Worm (Caenorhabditis elegans) whole organism, L2 larva: ENCODE measurements around the gene T23E7.6.

Source experiments
- C34F6.9 ChIP-seq: fragments of 150-350 bp; optimal IDR thresholded peaks from 2 replicates; lab custom pipeline; 2014; ENCODE audit warnings: missing biosample characterization, missing genetic modification characterization
- F13H6.1 ChIP-seq: sonication (generic microtip); optimal IDR thresholded peaks from 2 replicates; lab custom pipeline; 2016; ENCODE audit warnings: missing genetic modification characterization, missing compliant biosample characterization
- R02D3.7 ChIP-seq: fragments of 150-350 bp; optimal IDR thresholded peaks from 2 replicates; lab custom pipeline; 2014; ENCODE audit warnings: missing biosample characterization, missing genetic modification characterization
- Y55F3AM.14 ChIP-seq: fragments of 200-800 bp; sonication (Bioruptor generic); optimal IDR thresholded peaks from 2 replicates; lab custom pipeline; 2018; ENCODE audit warnings: mild to moderate bottlenecking, missing genetic modification characterization, missing compliant biosample characterization
- ZK546.5 ChIP-seq: sonication (generic microtip); optimal IDR thresholded peaks from 2 replicates; lab custom pipeline; 2017; ENCODE audit warnings: missing biosample characterization, missing genetic modification characterization
- aly-2 ChIP-seq: fragments of 150-350 bp; optimal IDR thresholded peaks from 2 replicates; lab custom pipeline; 2014; ENCODE audit warnings: missing biosample characterization, missing genetic modification characterization
- blmp-1 ChIP-seq: sonication (generic microtip); optimal IDR thresholded peaks from 2 replicates; lab custom pipeline; 2017; ENCODE audit warnings: missing genetic modification characterization, mild to moderate bottlenecking, missing compliant biosample characterization, antibody characterized with exemption, moderate library complexity; ENCODE audit not compliant: insufficient read depth
- ceh-16 ChIP-seq: fragments of 150-350 bp; optimal IDR thresholded peaks from 2 replicates; lab custom pipeline; 2014; ENCODE audit warnings: missing biosample characterization, missing genetic modification characterization
- crh-2 ChIP-seq: sonication (generic microtip); optimal IDR thresholded peaks from 2 replicates; lab custom pipeline; 2017; ENCODE audit warnings: missing biosample characterization, missing genetic modification characterization
- dmd-4 ChIP-seq: sonication (generic microtip); optimal IDR thresholded peaks from 2 replicates; lab custom pipeline; 2017; ENCODE audit warnings: missing biosample characterization, missing genetic modification characterization
- egl-27 ChIP-seq: sonication (generic microtip); optimal IDR thresholded peaks from 3 replicates; lab custom pipeline; 2017; ENCODE audit warnings: missing biosample characterization, missing genetic modification reagents, missing genetic modification characterization
- elt-1 ChIP-seq: fragments of 150-350 bp; optimal IDR thresholded peaks from 2 replicates; lab custom pipeline; 2014; ENCODE audit warnings: missing biosample characterization, missing genetic modification characterization
- elt-3 ChIP-seq: sonication (generic microtip); optimal IDR thresholded peaks from 2 replicates; lab custom pipeline; 2017; ENCODE audit warnings: missing biosample characterization, missing genetic modification characterization
- fos-1 ChIP-seq: fragments of 150-350 bp; optimal IDR thresholded peaks from 2 replicates; lab custom pipeline; 2014; ENCODE audit warnings: missing biosample characterization, missing genetic modification characterization
- gmeb-1 ChIP-seq: fragments of 150-350 bp; optimal IDR thresholded peaks from 2 replicates; lab custom pipeline; 2014; ENCODE audit warnings: missing biosample characterization, missing genetic modification characterization
- lin-11 ChIP-seq: fragments of 150-350 bp; sonication (generic microtip); optimal IDR thresholded peaks from 2 replicates; lab custom pipeline; 2014; ENCODE audit warnings: missing biosample characterization, missing genetic modification characterization, inconsistent platforms, mixed read lengths
- lin-13 ChIP-seq: fragments of 150-350 bp; optimal IDR thresholded peaks from 2 replicates; lab custom pipeline; 2014; ENCODE audit warnings: missing biosample characterization, missing genetic modification reagents, missing genetic modification characterization
- lin-39 ChIP-seq: fragments of 150-350 bp; optimal IDR thresholded peaks from 2 replicates; lab custom pipeline; 2014; ENCODE audit warnings: missing biosample characterization, missing genetic modification reagents, missing genetic modification characterization
- lsy-2 ChIP-seq, 2 experiments: fragments of 150-350 bp in 1 of 2; sonication (generic microtip) in 1 of 2; optimal IDR thresholded peaks; 2 replicates each; lab custom pipeline; 2014 to 2017; ENCODE audit warnings: missing biosample characterization in 2 of 2, missing genetic modification characterization in 2 of 2
- mab-5 ChIP-seq: fragments of 150-350 bp; optimal IDR thresholded peaks from 2 replicates; lab custom pipeline; 2014; ENCODE audit warnings: missing biosample characterization, missing genetic modification characterization
- mbf-1 ChIP-seq: sonication (generic microtip); optimal IDR thresholded peaks from 2 replicates; lab custom pipeline; 2017; ENCODE audit warnings: missing biosample characterization, missing genetic modification characterization
- mdl-1 ChIP-seq, 2 experiments: fragments of 150-350 bp in 1 of 2; sonication (generic microtip) in 1 of 2; optimal IDR thresholded peaks; 2 replicates each; lab custom pipeline; 2017; ENCODE audit warnings: missing biosample characterization in 2 of 2, missing genetic modification characterization in 2 of 2
- nhr-10 ChIP-seq: sonication (generic microtip); optimal IDR thresholded peaks from 2 replicates; lab custom pipeline; 2017; ENCODE audit warnings: missing biosample characterization, missing genetic modification characterization
- nhr-11 ChIP-seq: fragments of 150-350 bp; optimal IDR thresholded peaks from 2 replicates; lab custom pipeline; 2014; ENCODE audit warnings: missing biosample characterization, missing genetic modification characterization
- nhr-12 ChIP-seq: fragments of 150-350 bp; optimal IDR thresholded peaks from 2 replicates; lab custom pipeline; 2014; ENCODE audit warnings: missing biosample characterization, missing genetic modification characterization
- nhr-129 ChIP-seq: fragments of 150-350 bp; optimal IDR thresholded peaks from 2 replicates; lab custom pipeline; 2014; ENCODE audit warnings: missing biosample characterization, missing genetic modification characterization
- nhr-21 ChIP-seq: fragments of 150-350 bp; optimal IDR thresholded peaks from 2 replicates; lab custom pipeline; 2014; ENCODE audit warnings: missing biosample characterization, missing genetic modification characterization
- nhr-23 ChIP-seq: fragments of 150-350 bp; optimal IDR thresholded peaks from 2 replicates; lab custom pipeline; 2014; ENCODE audit warnings: missing biosample characterization, missing genetic modification reagents, missing genetic modification characterization
- nhr-237 ChIP-seq: fragments of 150-350 bp; optimal IDR thresholded peaks from 2 replicates; lab custom pipeline; 2014; ENCODE audit warnings: missing biosample characterization, missing genetic modification characterization
- nhr-25 ChIP-seq: fragments of 150-350 bp; sonication (generic microtip); optimal IDR thresholded peaks from 3 replicates; lab custom pipeline; 2014; ENCODE audit warnings: missing biosample characterization, missing genetic modification characterization
- nhr-6 ChIP-seq: fragments of 150-350 bp; optimal IDR thresholded peaks from 2 replicates; lab custom pipeline; 2014; ENCODE audit warnings: missing biosample characterization, missing genetic modification characterization
- sem-4 ChIP-seq: fragments of 150-350 bp; optimal IDR thresholded peaks from 2 replicates; lab custom pipeline; 2014; ENCODE audit warnings: missing biosample characterization, missing genetic modification reagents, missing genetic modification characterization
- skn-1 ChIP-seq: sonication (generic microtip); optimal IDR thresholded peaks from 2 replicates; lab custom pipeline; 2017; ENCODE audit warnings: missing biosample characterization, missing genetic modification characterization
- sma-3 ChIP-seq: sonication (generic microtip); optimal IDR thresholded peaks from 2 replicates; lab custom pipeline; 2016; ENCODE audit warnings: missing genetic modification reagents, missing genetic modification characterization, missing compliant biosample characterization
- sma-9 ChIP-seq, 2 experiments: fragments of 150-350 bp in 1 of 2; sonication (generic microtip) in 1 of 2; optimal IDR thresholded peaks; 2 replicates each; lab custom pipeline; 2014 to 2016; ENCODE audit warnings: missing genetic modification characterization in 2 of 2, mild to moderate bottlenecking in 1 of 2, missing biosample characterization in 1 of 2, missing compliant biosample characterization in 1 of 2, missing genetic modification reagents in 1 of 2, moderate library complexity in 1 of 2
- snpc-4 ChIP-seq: fragments of 150-350 bp; optimal IDR thresholded peaks from 2 replicates; lab custom pipeline; 2014; ENCODE audit warnings: missing biosample characterization, missing genetic modification characterization
- unc-55 ChIP-seq: fragments of 150-350 bp; sonication (generic microtip); optimal IDR thresholded peaks from 3 replicates; lab custom pipeline; 2014; ENCODE audit warnings: missing biosample characterization, missing genetic modification reagents, missing genetic modification characterization
- unc-62 ChIP-seq: fragments of 150-350 bp; optimal IDR thresholded peaks from 2 replicates; lab custom pipeline; 2014; ENCODE audit warnings: missing biosample characterization, missing genetic modification reagents, missing genetic modification characterization
- zag-1 ChIP-seq: fragments of 150-350 bp; optimal IDR thresholded peaks from 2 replicates; lab custom pipeline; 2014; ENCODE audit warnings: missing biosample characterization, missing genetic modification characterization
- ztf-1 ChIP-seq: fragments of 200-800 bp; sonication (Bioruptor generic); conservative IDR thresholded peaks from 2 replicates; pipeline ENCODE4 v1.3.6; 2022; ENCODE audit warnings: missing genetic modification characterization, missing compliant biosample characterization
- ztf-4 ChIP-seq: fragments of 150-350 bp; optimal IDR thresholded peaks from 2 replicates; lab custom pipeline; 2014; ENCODE audit warnings: missing biosample characterization, missing genetic modification characterization

The T23E7.6 gene

DNA sequence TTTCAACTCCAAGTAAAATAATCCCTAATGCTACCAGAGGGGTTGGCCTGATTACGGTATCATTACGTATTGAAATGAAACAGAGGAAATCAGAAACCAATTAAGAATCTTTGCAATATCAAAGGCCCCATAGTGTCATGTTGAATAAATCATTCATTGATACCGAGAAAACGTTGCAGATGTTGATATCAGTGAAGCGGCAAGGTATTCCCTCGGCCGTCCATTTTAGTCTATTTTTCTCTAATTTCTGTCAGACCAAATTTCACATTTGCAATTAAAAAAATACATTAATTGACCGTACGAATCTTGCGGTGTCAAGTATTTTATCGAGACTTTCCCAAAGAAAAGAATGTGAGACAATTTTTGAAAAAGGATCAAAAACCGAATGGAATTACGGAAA lies 50.4 kb downstream of the T23E7.6 start:
- TF ChIP-seq sma-9 (GFP tag; optimal IDR thresholded peaks at IDR 0.05; lab: Kevin White, UChicago) (peak; percentile 76), sma-9 (tag; optimal IDR thresholded peaks at IDR 0.05; lab: Kevin White, UChicago) (no peak), blmp-1 (tag; lab: Kevin White, UChicago) (peak; percentile 17), mdl-1 (tag; optimal IDR thresholded peaks at IDR 0.05; lab: Kevin White, UChicago) (no peak)
- TF ChIP-seq, all 48 proteins: peak for 2

ce11 chrX:17633166-17633565 lies 51.4 kb downstream of the T23E7.6 start:
- peak; percentile 75 for TF ChIP-seq nhr-25
- TF ChIP-seq ztf-4, result no peak
- TF ChIP-seq ztf-1, result no peak
- peak; percentile 67 for TF ChIP-seq Y55F3AM.14 (GFP tag; lab: Kevin White, UChicago)
- peak; percentile 35 for TF ChIP-seq blmp-1 (tag; lab: Kevin White, UChicago)
- no peak for TF ChIP-seq lin-39 (tag; lab: Kevin White, UChicago)
- TF ChIP-seq sma-9 (GFP tag; optimal IDR thresholded peaks at IDR 0.05; lab: Kevin White, UChicago), result peak; percentile 97
- TF ChIP-seq sma-9 (tag; optimal IDR thresholded peaks at IDR 0.05; lab: Kevin White, UChicago), result no peak
- no peak for TF ChIP-seq snpc-4 (tag; lab: Kevin White, UChicago)
- TF ChIP-seq nhr-21 (tag; lab: Kevin White, UChicago), result peak; percentile 87
- no peak for TF ChIP-seq aly-2 (tag; lab: Kevin White, UChicago)
- TF ChIP-seq ZK546.5 (tag; lab: Kevin White, UChicago), result no peak
- no peak for TF ChIP-seq nhr-11 (tag; lab: Kevin White, UChicago)
- TF ChIP-seq elt-3 (tag; lab: Kevin White, UChicago), result no peak
- TF ChIP-seq sma-3 (GFP tag; lab: Kevin White, UChicago), result peak; percentile 69
- TF ChIP-seq crh-2, result peak; percentile 55
- TF ChIP-seq nhr-129 (tag; lab: Kevin White, UChicago), result peak; percentile 68
- TF ChIP-seq fos-1 (tag; lab: Kevin White, UChicago), result peak; percentile 29
- TF ChIP-seq lsy-2 (tag; optimal IDR thresholded peaks at IDR 0.05; lab: Kevin White, UChicago), result peak in 1 of 2 experiments; percentile 37
- no peak for TF ChIP-seq mbf-1
- TF ChIP-seq C34F6.9 (tag; lab: Kevin White, UChicago), result no peak
- TF ChIP-seq unc-55 (GFP tag; lab: Kevin White, UChicago), result no peak
- TF ChIP-seq F13H6.1 (tag; lab: Kevin White, UChicago), result peak; percentile 84
- peak; percentile 79 to 81 for TF ChIP-seq mdl-1 (tag; optimal IDR thresholded peaks at IDR 0.05; lab: Kevin White, UChicago)
- TF ChIP-seq nhr-12 (tag; lab: Kevin White, UChicago), result no peak
- TF ChIP-seq egl-27 (tag; lab: Kevin White, UChicago), result peak; percentile 78

DNA sequence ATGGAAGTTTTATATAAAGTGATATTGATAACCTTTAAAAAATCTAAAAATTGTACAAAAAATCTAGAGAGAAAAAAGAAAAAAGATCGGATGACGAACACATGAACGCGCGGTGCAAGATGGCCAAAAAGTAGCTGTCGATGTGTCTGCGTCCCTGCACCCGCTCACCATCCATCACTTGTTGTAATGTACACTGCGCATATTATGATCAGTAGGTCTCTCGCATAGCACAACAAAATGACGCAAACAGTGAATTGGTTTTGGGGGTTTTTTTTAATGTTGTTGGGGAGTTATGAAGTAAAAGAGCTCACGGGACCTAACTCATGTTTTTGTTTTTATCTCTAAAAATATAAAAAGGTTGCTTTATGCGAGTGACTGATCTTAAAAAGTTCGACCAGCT lies 52.9 kb downstream of the T23E7.6 start:
- TF ChIP-seq nhr-25, result peak; percentile 19
- no peak for TF ChIP-seq lin-39 (tag; lab: Kevin White, UChicago)
- TF ChIP-seq lin-13 (GFP tag; lab: Kevin White, UChicago), result no peak
- TF ChIP-seq nhr-23 (tag; lab: Kevin White, UChicago), result no peak
- TF ChIP-seq C34F6.9 (tag; lab: Kevin White, UChicago), result peak; percentile 11
- no peak for TF ChIP-seq mab-5 (tag; lab: Kevin White, UChicago)
- no peak for TF ChIP-seq egl-27 (tag; lab: Kevin White, UChicago)
- peak; percentile 49 for TF ChIP-seq sma-9 (GFP tag; optimal IDR thresholded peaks at IDR 0.05; lab: Kevin White, UChicago)
- no peak for TF ChIP-seq sma-9 (tag; optimal IDR thresholded peaks at IDR 0.05; lab: Kevin White, UChicago)
- TF ChIP-seq dmd-4 (tag; lab: Kevin White, UChicago), result no peak
- no peak for TF ChIP-seq ztf-1
- TF ChIP-seq elt-1 (tag; lab: Kevin White, UChicago), result no peak
- peak; percentile 48 for TF ChIP-seq nhr-129 (tag; lab: Kevin White, UChicago)
- TF ChIP-seq unc-55 (GFP tag; lab: Kevin White, UChicago), result peak; percentile 15
- no peak for TF ChIP-seq nhr-237 (tag; lab: Kevin White, UChicago)
- TF ChIP-seq skn-1 (tag; lab: Kevin White, UChicago), result no peak
- TF ChIP-seq crh-2, result peak; percentile 9
- TF ChIP-seq aly-2 (tag; lab: Kevin White, UChicago), result no peak
- TF ChIP-seq fos-1 (tag; lab: Kevin White, UChicago), result peak; percentile 8
- TF ChIP-seq lin-11 (tag; lab: Kevin White, UChicago), result no peak

DNA sequence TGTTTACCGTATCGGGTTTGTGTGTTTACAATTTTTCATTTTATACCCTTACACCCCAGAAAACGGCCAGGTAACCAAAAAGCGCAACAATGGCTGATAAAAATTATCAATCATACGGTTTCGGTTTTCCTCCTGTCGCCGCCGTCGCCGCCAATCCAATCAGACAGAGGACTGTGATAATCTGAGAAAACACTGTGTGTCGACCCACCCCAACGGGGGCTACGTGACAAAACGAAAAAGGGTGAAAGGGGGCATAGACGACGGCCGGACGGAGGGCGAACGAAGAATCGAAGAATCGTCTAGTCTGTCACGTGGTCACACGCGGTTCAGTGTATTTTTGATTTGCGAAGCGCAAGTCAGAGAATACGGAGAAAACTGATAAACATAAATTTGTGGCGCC lies 53.7 kb downstream of the T23E7.6 start:
- TF ChIP-seq R02D3.7 (no peak), unc-55 (GFP tag; lab: Kevin White, UChicago) (no peak), mbf-1 (no peak), Y55F3AM.14 (GFP tag; lab: Kevin White, UChicago) (peak; percentile 38), nhr-10 (tag; lab: Kevin White, UChicago) (no peak), sem-4 (peak; percentile 38), zag-1 (tag; lab: Kevin White, UChicago) (no peak), gmeb-1 (tag; lab: Kevin White, UChicago) (peak; percentile 53), blmp-1 (tag; lab: Kevin White, UChicago) (peak; percentile 92), mdl-1 (tag; optimal IDR thresholded peaks at IDR 0.05; lab: Kevin White, UChicago) (peak; percentile 40 to 78), sma-3 (GFP tag; lab: Kevin White, UChicago) (peak; percentile 87), fos-1 (tag; lab: Kevin White, UChicago) (peak; percentile 64), ceh-16 (tag; lab: Kevin White, UChicago) (no peak), nhr-129 (tag; lab: Kevin White, UChicago) (peak; percentile 54), nhr-21 (tag; lab: Kevin White, UChicago) (peak; percentile 90), crh-2 (peak; percentile 49), unc-62 (GFP tag; lab: Kevin White, UChicago) (no peak), lsy-2 (tag; optimal IDR thresholded peaks at IDR 0.05; lab: Kevin White, UChicago) (peak in 1 of 2 experiments; percentile 29), sma-9 (GFP tag; optimal IDR thresholded peaks at IDR 0.05; lab: Kevin White, UChicago) (peak; percentile 92), sma-9 (tag; optimal IDR thresholded peaks at IDR 0.05; lab: Kevin White, UChicago) (no peak), elt-1 (tag; lab: Kevin White, UChicago) (no peak), elt-3 (tag; lab: Kevin White, UChicago) (no peak), nhr-6 (tag; lab: Kevin White, UChicago) (no peak), nhr-25 (peak; percentile 72), F13H6.1 (tag; lab: Kevin White, UChicago) (peak; percentile 72)
